Fruit fly (Drosophila melanogaster): ENCODE data around the gene CG14662.

CG14662 gene

DNA sequence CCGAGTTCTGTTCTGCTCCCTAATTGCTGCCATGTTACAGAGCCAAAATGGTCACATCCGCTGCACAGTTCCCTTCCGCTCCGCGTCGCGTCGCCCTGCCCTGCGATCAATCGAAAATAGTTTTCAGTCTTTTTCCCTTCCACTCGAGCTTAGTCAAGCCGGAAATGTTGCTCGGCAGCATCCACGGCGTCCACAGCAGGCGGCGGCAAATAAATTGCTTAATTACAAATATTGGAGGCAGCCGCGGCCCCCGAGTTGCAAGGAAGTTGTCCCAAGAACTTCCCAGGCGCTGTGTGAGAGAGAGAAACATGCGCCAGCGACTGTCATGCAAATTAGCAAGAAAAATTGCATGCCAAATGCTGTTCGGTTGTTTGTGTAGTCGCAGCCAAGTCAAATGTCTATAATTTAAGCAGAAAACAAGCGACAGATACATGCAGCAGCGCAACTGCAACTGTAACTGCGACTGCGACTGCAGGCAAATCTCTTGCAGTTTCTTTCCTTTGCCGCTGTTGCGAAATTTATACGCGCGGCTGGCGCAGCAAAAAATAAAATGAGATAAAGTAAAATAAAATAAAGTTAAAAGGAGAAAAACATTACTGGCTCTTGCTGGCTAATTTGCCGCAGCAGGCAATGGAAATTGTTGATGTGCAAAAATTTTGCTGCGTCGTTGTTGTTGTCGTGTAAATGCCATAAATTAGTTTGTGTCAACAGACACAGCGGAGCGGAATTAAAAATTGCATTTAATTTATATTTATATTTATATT is 34.7 kb upstream of the CG14662 start (continued):
- TF ChIP-seq wor (GFP tag; IDR thresholded peaks at IDR 0.05) = no peak
- TF ChIP-seq CG10267 (tag; optimal IDR thresholded peaks at IDR 0.05) = no peak
- no peak for TF ChIP-seq hb (GFP tag; IDR thresholded peaks at IDR 0.05; ENCODE audit: partially characterized antibody)
- TF ChIP-seq CG17912 (GFP tag; optimal IDR thresholded peaks at IDR 0.05) = no peak
- TF ChIP-seq Drgx (GFP tag; IDR thresholded peaks at IDR 0.05) = peak; percentile 21; the same call in 1 of the 2 replicates
- no peak for TF ChIP-seq sug (tag; optimal IDR thresholded peaks at IDR 0.05)
- TF ChIP-seq E2f1 (GFP tag; IDR thresholded peaks at IDR 0.05) = no peak
- TF ChIP-seq Sin3A (optimal IDR thresholded peaks at IDR 0.05) = no peak
- no peak for TF ChIP-seq seq (GFP tag; IDR thresholded peaks at IDR 0.05)
- TF ChIP-seq chm (GFP tag; IDR thresholded peaks at IDR 0.05) = 0 out of 2 replicates have a peak, but pooled peaks have one; percentile 9
- TF ChIP-seq CG31224 (GFP tag; IDR thresholded peaks at IDR 0.05) = no peak
- TF ChIP-seq lab (GFP tag; optimal IDR thresholded peaks at IDR 0.05) = no peak
- no peak for TF ChIP-seq Six4 (GFP tag; optimal IDR thresholded peaks at IDR 0.05)

DNA sequence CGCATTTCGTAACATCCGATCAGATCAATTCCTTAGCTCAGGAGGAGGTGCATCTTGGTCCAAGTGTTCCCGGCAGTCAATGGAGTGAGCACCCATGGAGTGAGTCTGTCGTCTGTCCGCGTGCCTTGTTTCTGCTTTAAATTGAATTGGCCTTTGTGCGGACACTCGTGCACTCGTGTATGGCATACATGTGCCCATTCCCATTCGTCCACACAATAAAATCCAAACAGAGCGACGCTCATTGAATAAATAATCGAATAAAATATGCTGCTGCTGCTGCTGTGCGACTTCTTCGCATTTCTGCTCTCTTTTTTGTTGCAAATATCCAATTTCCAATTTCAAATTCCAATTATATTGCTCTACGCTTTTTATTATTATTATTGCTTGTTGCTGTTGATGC is 33.1 kb upstream of the CG14662 start:
- TF ChIP-seq gce (GFP tag; IDR thresholded peaks at IDR 0.05) (no peak), wek (GFP tag; optimal IDR thresholded peaks at IDR 0.05) (no peak), vvl (GFP tag; IDR thresholded peaks at IDR 0.05) (peak; percentile 52; the same call in 1 of the 2 replicates), danr (GFP tag; IDR thresholded peaks at IDR 0.05) (no peak), CG15601 (tag; optimal IDR thresholded peaks at IDR 0.05) (no peak), crp (GFP tag; optimal IDR thresholded peaks at IDR 0.05) (no peak), sens (GFP tag) (peak; percentile 32), Med (GFP tag) (peak; percentile 55), twi (tag; optimal IDR thresholded peaks at IDR 0.05) (peak; percentile 13), CG11504 (tag; optimal IDR thresholded peaks at IDR 0.05) (no peak), Dek (tag; optimal IDR thresholded peaks at IDR 0.05) (no peak), gsb (GFP tag; IDR thresholded peaks at IDR 0.05) (no peak), Ssrp (tag; optimal IDR thresholded peaks at IDR 0.05) (no peak), Myb (GFP tag; optimal IDR thresholded peaks at IDR 0.05) (no peak), Lim3 (GFP tag; IDR thresholded peaks at IDR 0.05) (no peak), CG4707 (GFP tag; optimal IDR thresholded peaks at IDR 0.05) (no peak), CG9215 (GFP tag; IDR thresholded peaks at IDR 0.05) (no peak), dmrt99B (tag; optimal IDR thresholded peaks at IDR 0.05) (no peak), sd (tag; optimal IDR thresholded peaks at IDR 0.05) (no peak), Jarid2 (GFP tag; optimal IDR thresholded peaks at IDR 0.05) (no peak), CG8478 (optimal IDR thresholded peaks at IDR 0.05) (no peak), CG14710 (tag; optimal IDR thresholded peaks at IDR 0.05) (no peak), emc (GFP tag; optimal IDR thresholded peaks at IDR 0.05) (no peak), Antp (GFP tag; optimal IDR thresholded peaks at IDR 0.05) (no peak), CG3065 (GFP tag; optimal IDR thresholded peaks at IDR 0.05) (no peak), Vsx1 (GFP tag; optimal IDR thresholded peaks at IDR 0.05) (no peak)

DNA sequence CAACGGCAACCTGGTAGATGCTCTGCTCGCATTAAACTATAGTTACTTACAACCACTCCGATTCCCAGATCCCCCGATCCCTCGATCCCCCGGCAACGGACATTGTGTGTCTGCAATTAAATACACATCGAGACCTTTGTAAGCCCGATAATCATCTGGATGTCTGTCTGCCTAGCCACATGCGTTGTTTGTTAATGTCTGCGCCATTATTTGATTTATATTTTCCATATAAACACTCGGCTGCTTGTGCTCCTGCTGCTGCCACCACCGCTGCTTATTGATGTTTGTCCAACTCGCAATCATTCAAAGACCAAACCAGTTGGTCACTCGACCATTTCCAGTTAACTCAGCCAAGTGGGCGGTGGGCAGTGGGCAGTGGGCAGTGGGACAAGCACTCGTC is 32.2 kb upstream of the CG14662 start:
- TF ChIP-seq Dad (GFP tag; optimal IDR thresholded peaks at IDR 0.05) (peak; percentile 29), C15 (GFP tag; IDR thresholded peaks at IDR 0.05) (no peak), trem (tag; optimal IDR thresholded peaks at IDR 0.05) (no peak), phol (tag; optimal IDR thresholded peaks at IDR 0.05) (no peak), dan (GFP tag; IDR thresholded peaks at IDR 0.05) (no peak), jing (GFP tag; optimal IDR thresholded peaks at IDR 0.05) (no peak), CG9797 (GFP tag; optimal IDR thresholded peaks at IDR 0.05) (no peak), CG8388 (GFP tag; optimal IDR thresholded peaks at IDR 0.05) (no peak), CG4707 (GFP tag; optimal IDR thresholded peaks at IDR 0.05) (no peak), wor (GFP tag; IDR thresholded peaks at IDR 0.05) (no peak), hkb (optimal IDR thresholded peaks at IDR 0.05) (no peak), hkb (GFP tag; IDR thresholded peaks at IDR 0.05) (peak; percentile 8; the same call in 1 of the 2 replicates), CG4730 (GFP tag; IDR thresholded peaks at IDR 0.05) (no peak), D19A (tag; optimal IDR thresholded peaks at IDR 0.05) (no peak), gce (GFP tag; IDR thresholded peaks at IDR 0.05) (no peak)
